Worm (Caenorhabditis elegans) whole organism, late embryonic: ENCODE results near the gene C18F10.7.

Experiments used
- F13H6.1 ChIP-seq: sonication (generic microtip); optimal IDR thresholded peaks from 2 replicates; lab custom pipeline; 2016; ENCODE audit warnings: missing genetic modification characterization, missing compliant biosample characterization
- K09A11.1 ChIP-seq: sonication (generic microtip); optimal IDR thresholded peaks from 2 replicates; lab custom pipeline; 2017; ENCODE audit warnings: antibody characterized with exemption, mild to moderate bottlenecking, missing genetic modification characterization, missing compliant biosample characterization; ENCODE audit not compliant: insufficient read depth
- ama-1 ChIP-seq: fragments of 150-350 bp; optimal IDR thresholded peaks from 2 replicates; lab custom pipeline; 2014
- ceh-14 ChIP-seq: sonication (generic microtip); optimal IDR thresholded peaks from 2 replicates; lab custom pipeline; 2016; ENCODE audit warnings: missing genotype, missing genetic modification characterization, missing compliant biosample characterization
- ceh-18 ChIP-seq: sonication (generic microtip); optimal IDR thresholded peaks from 2 replicates; lab custom pipeline; 2016; ENCODE audit warnings: missing genetic modification characterization, missing compliant biosample characterization
- ceh-19 ChIP-seq: fragments of 200-800 bp; sonication (Bioruptor generic); optimal IDR thresholded peaks from 2 replicates; lab custom pipeline; 2018; ENCODE audit warnings: mild to moderate bottlenecking, missing genetic modification characterization, missing compliant biosample characterization
- ceh-22 ChIP-seq: sonication (generic microtip); optimal IDR thresholded peaks from 2 replicates; lab custom pipeline; 2017; ENCODE audit warnings: missing biosample characterization, missing genetic modification characterization
- ceh-31 ChIP-seq: sonication (generic microtip); optimal IDR thresholded peaks from 2 replicates; lab custom pipeline; 2016; ENCODE audit warnings: missing genetic modification characterization, missing compliant biosample characterization
- ceh-48 ChIP-seq: sonication (generic microtip); optimal IDR thresholded peaks from 2 replicates; lab custom pipeline; 2016; ENCODE audit warnings: missing genetic modification characterization, inconsistent platforms, missing compliant biosample characterization
- che-1 ChIP-seq: sonication (generic microtip); optimal IDR thresholded peaks from 2 replicates; lab custom pipeline; 2016; ENCODE audit warnings: mild to moderate bottlenecking, missing genetic modification characterization, missing compliant biosample characterization
- dve-1 ChIP-seq: sonication (generic microtip); optimal IDR thresholded peaks from 2 replicates; lab custom pipeline; 2017; ENCODE audit warnings: antibody characterized with exemption, mild to moderate bottlenecking, missing genetic modification characterization, missing compliant biosample characterization
- elt-2 ChIP-seq: sonication (generic microtip); optimal IDR thresholded peaks from 2 replicates; lab custom pipeline; 2016; ENCODE audit warnings: missing genetic modification reagents, missing genetic modification characterization, missing compliant biosample characterization
- ets-4 ChIP-seq: sonication (generic microtip); optimal IDR thresholded peaks from 2 replicates; lab custom pipeline; 2016; ENCODE audit warnings: missing genetic modification characterization, missing compliant biosample characterization
- eyg-1 ChIP-seq: sonication (generic microtip); optimal IDR thresholded peaks from 2 replicates; lab custom pipeline; 2016; ENCODE audit warnings: missing genotype, missing genetic modification characterization, missing compliant biosample characterization
- fax-1 ChIP-seq: sonication (generic microtip); optimal IDR thresholded peaks from 2 replicates; lab custom pipeline; 2016; ENCODE audit warnings: missing genotype, missing genetic modification characterization, missing compliant biosample characterization
- fkh-10 ChIP-seq: fragments of 150-350 bp; optimal IDR thresholded peaks from 2 replicates; lab custom pipeline; 2014; ENCODE audit warnings: missing biosample characterization, missing genetic modification reagents, missing genetic modification characterization
- hlh-13 ChIP-seq: fragments of 200-800 bp; sonication (Bioruptor generic); optimal IDR thresholded peaks from 2 replicates; lab custom pipeline; 2018; ENCODE audit warnings: mild to moderate bottlenecking, missing genetic modification characterization, missing compliant biosample characterization
- hlh-15 ChIP-seq: sonication (generic microtip); optimal IDR thresholded peaks from 2 replicates; lab custom pipeline; 2016; ENCODE audit warnings: missing genetic modification characterization, missing compliant biosample characterization
- hlh-30 ChIP-seq: sonication (generic microtip); optimal IDR thresholded peaks from 2 replicates; lab custom pipeline; 2017; ENCODE audit warnings: antibody characterized with exemption, missing genetic modification characterization, missing compliant biosample characterization; ENCODE audit not compliant: insufficient read depth
- hlh-8 ChIP-seq: sonication (generic microtip); optimal IDR thresholded peaks from 2 replicates; lab custom pipeline; 2016; ENCODE audit warnings: missing genotype, missing genetic modification characterization, missing compliant biosample characterization
- lim-6 ChIP-seq: sonication (generic microtip); optimal IDR thresholded peaks from 2 replicates; lab custom pipeline; 2016; ENCODE audit warnings: missing genetic modification characterization, missing compliant biosample characterization
- nfya-1 ChIP-seq: sonication (generic microtip); optimal IDR thresholded peaks from 2 replicates; lab custom pipeline; 2017; ENCODE audit warnings: missing genetic modification characterization, mild to moderate bottlenecking, missing compliant biosample characterization, antibody characterized with exemption, moderate library complexity
- nhr-232 ChIP-seq: sonication (generic microtip); optimal IDR thresholded peaks from 2 replicates; lab custom pipeline; 2016; ENCODE audit warnings: missing genetic modification characterization, missing compliant biosample characterization
- npax-4 ChIP-seq: sonication (generic microtip); optimal IDR thresholded peaks from 2 replicates; lab custom pipeline; 2016; ENCODE audit warnings: missing genetic modification characterization, missing compliant biosample characterization
- odd-2 ChIP-seq: sonication (generic microtip); optimal IDR thresholded peaks from 2 replicates; lab custom pipeline; 2017; ENCODE audit warnings: antibody characterized with exemption, mild to moderate bottlenecking, missing genetic modification characterization, missing compliant biosample characterization
- pat-9 ChIP-seq: fragments of 200-800 bp; sonication (Bioruptor generic); optimal IDR thresholded peaks from 2 replicates; lab custom pipeline; 2018; ENCODE audit warnings: mild to moderate bottlenecking, missing genetic modification characterization, moderate library complexity, missing compliant biosample characterization
- pha-2 ChIP-seq: sonication (generic microtip); optimal IDR thresholded peaks from 2 replicates; lab custom pipeline; 2017; ENCODE audit warnings: mild to moderate bottlenecking, missing genetic modification characterization, missing compliant biosample characterization
- pqm-1 ChIP-seq: sonication (generic microtip); optimal IDR thresholded peaks from 2 replicates; lab custom pipeline; 2016; ENCODE audit warnings: missing genetic modification characterization, missing compliant biosample characterization
- ref-2 ChIP-seq: sonication (generic microtip); optimal IDR thresholded peaks from 2 replicates; lab custom pipeline; 2016; ENCODE audit warnings: missing genetic modification characterization, missing compliant biosample characterization
- sox-2 ChIP-seq: fragments of 200-800 bp; sonication (Bioruptor generic); IDR thresholded peaks from 2 replicates; pipeline ENCODE4 v1.3.6; 2022; ENCODE audit warnings: missing genetic modification reagents, missing genetic modification characterization, missing compliant biosample characterization
- sox-4 ChIP-seq: sonication (generic microtip); optimal IDR thresholded peaks from 2 replicates; lab custom pipeline; 2017; ENCODE audit warnings: mild to moderate bottlenecking, missing genetic modification characterization, inconsistent platforms, missing compliant biosample characterization
- tbx-2 ChIP-seq: sonication (generic microtip); optimal IDR thresholded peaks from 2 replicates; lab custom pipeline; 2016; ENCODE audit warnings: missing genetic modification characterization, missing compliant biosample characterization
- ttx-3 ChIP-seq: sonication (generic microtip); optimal IDR thresholded peaks from 2 replicates; lab custom pipeline; 2016; ENCODE audit warnings: missing genetic modification reagents, missing genetic modification characterization, missing compliant biosample characterization
- unc-3 ChIP-seq, 2 experiments: fragments of 200-800 bp in 1 of 2; sonication (Bioruptor generic) in 1 of 2; sonication (generic microtip) in 1 of 2; conservative IDR thresholded peaks in 1 of 2; optimal IDR thresholded peaks in 1 of 2; 2 replicates each; pipeline versions ENCODE4 v1.3.6 to Lab custom; 2016 to 2022; ENCODE audit warnings: missing compliant biosample characterization in 2 of 2, missing genetic modification characterization in 2 of 2, missing genetic modification reagents in 1 of 2
- unc-42 ChIP-seq: sonication (generic microtip); optimal IDR thresholded peaks from 2 replicates; lab custom pipeline; 2016; ENCODE audit warnings: missing genotype, missing genetic modification characterization, missing compliant biosample characterization
- unc-55 ChIP-seq: sonication (generic microtip); optimal IDR thresholded peaks from 2 replicates; lab custom pipeline; 2017; ENCODE audit warnings: missing biosample characterization, missing genetic modification reagents, missing genetic modification characterization
- unc-86 ChIP-seq: sonication (generic microtip); optimal IDR thresholded peaks from 2 replicates; lab custom pipeline; 2016; ENCODE audit warnings: missing genetic modification characterization, missing compliant biosample characterization

C18F10.7 gene

DNA sequence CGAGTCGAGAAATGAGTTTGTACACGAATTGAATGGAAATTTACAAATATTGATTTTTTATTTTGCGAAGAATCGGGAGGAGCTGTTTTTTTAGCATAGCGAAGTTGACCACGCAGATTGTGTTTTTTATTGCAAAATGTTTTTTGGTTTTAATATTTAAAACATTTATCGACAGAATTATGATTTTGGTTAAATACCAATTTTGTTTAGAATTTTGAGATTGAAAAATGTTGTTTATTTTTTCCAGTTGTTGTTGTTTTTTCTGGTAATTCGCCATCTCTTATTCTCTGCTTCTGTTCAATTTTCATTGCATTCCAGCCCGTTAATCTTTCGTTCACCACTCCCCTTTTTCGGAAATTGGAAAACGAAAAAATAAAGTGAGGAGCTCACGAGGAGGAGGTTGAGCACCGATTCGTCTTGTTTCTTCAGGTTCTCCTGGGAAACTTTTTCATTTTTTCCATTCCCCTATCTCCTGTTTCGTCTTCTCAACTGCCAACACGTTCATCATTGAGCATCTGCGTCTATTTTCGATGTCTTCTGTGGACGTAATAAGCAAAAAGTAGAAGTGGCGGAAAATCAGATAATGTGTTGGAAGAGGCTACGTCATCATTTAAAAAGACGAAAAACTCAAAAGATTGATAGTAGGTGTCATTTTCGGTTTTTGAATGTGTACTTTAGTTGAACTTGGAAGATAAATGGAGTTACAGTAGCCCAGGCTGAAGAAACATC, 18.0 kb upstream of the C18F10.7 start, which contains the start of gene F47D12.7:
Gene F47D12.7 (minus strand): TSS at position 51 of the 729 bp plus-strand sequence.
- TF ChIP-seq ets-4 (no peak), dve-1 (tag; lab: Kevin White, UChicago) (no peak), ceh-31 (no peak), che-1 (tag; lab: Kevin White, UChicago) (no peak), elt-2 (tag; lab: Kevin White, UChicago) (no peak), hlh-30 (no peak), unc-86 (no peak), ttx-3 (tag; lab: Kevin White, UChicago) (no peak), ama-1 (lab: Kevin White, UChicago) (no peak), eyg-1 (tag; lab: Kevin White, UChicago) (no peak), pha-2 (tag; lab: Kevin White, UChicago) (no peak), ceh-19 (no peak), tbx-2 (tag; lab: Kevin White, UChicago) (no peak), pat-9 (tag; lab: Kevin White, UChicago) (no peak), K09A11.1 (no peak), unc-55 (GFP tag; lab: Kevin White, UChicago) (no peak), hlh-15 (no peak)

DNA sequence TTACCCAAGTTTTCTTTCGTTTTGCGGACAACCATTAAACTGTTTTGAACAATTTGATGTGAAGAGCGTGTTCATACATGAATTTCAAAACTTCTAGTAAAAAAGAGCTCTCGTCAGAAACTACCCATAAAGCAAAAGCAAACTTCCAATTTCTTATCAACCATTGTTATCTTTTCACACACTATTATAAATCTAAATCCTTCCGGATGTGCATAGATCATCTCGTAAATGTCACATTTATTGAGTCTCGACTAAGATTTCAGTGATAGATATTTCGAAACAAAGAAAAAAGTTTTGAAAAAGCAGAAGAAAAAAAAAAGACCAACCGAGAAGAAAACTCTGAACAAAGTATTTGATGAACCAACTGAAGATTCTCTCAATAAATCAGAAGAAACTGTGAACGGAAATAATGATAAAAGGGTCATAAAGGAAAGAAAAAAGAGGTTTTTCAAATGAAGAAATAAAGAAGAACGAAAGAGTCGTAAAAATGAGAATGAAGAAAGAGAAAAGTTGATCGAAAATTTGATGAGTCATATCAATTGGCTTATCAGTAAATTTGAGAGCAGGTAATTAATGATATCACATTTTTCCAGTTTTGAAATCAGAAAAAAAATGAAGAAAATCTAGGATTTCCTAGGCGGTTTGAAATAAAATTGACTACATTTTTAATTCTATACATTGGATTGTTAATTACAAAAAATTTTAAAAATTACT, 12.5 kb upstream of the C18F10.7 start:
- TF ChIP-seq fax-1 (no peak), lim-6 (tag; lab: Kevin White, UChicago) (no peak), F13H6.1 (tag; lab: Kevin White, UChicago) (no peak), fkh-10 (GFP tag; lab: Kevin White, UChicago) (no peak), nfya-1 (tag; lab: Kevin White, UChicago) (no peak), ceh-22 (tag; lab: Kevin White, UChicago) (no peak), che-1 (tag; lab: Kevin White, UChicago) (no peak), odd-2 (tag; lab: Kevin White, UChicago) (no peak), tbx-2 (tag; lab: Kevin White, UChicago) (no peak), npax-4 (tag; lab: Kevin White, UChicago) (no peak), ama-1 (lab: Kevin White, UChicago) (no peak), pqm-1 (tag; lab: Kevin White, UChicago) (no peak), unc-3 (GFP tag; conservative IDR thresholded peaks at IDR 0.05; lab: Robert Waterston, UW) (no peak), unc-3 (tag; optimal IDR thresholded peaks at IDR 0.05; lab: Kevin White, UChicago) (no peak)

DNA sequence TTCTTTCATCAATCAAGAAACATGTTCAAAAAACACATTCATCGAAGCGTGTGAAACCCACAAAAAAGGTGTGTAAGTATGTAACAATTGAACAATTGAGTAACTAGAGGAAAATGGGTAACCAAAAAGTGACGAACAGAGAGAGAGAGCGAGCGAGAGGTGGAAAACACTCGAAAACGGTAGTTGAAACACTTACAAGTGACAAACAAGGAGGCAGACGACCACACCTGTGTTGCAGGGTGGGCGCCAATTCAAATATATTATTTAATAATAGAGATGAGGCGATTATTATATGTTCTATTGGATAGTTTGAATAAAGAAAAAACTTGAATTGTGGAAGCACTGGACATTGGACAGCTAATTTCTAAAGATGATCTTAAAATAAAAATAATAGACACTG, 11.2 kb upstream of the C18F10.7 start:
- TF ChIP-seq ceh-18 (tag; lab: Kevin White, UChicago) (no peak), ceh-14 (tag; lab: Kevin White, UChicago) (no peak), ceh-19 (no peak), nhr-232 (no peak), ets-4 (no peak), unc-42 (no peak), nfya-1 (tag; lab: Kevin White, UChicago) (no peak)
- TF ChIP-seq, all 69 proteins: peak for 0

DNA sequence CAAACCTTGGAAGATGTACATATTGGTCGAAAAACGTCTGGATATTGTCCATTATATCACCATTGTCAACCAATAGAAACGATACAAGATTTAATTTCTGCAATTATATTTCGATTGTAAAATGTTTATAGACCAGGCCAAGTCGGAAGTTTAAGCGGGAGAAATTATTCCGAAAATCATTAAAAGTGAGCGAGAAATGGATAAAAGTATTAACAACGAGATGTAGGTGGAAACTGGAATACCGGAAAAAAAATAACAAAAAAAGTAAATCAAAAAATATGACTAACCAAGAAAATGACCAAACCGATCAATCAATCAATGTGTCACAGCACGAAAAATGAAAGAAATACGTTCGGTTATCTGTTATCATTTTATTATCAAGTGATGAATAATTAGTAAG, 9.0 kb upstream of the C18F10.7 start, which contains the start of gene F47D12.6:
Gene F47D12.6 (minus strand): TSS at position 101 of the 400 bp plus-strand sequence.
- TF ChIP-seq lim-6 (tag; lab: Kevin White, UChicago) (no peak), hlh-13 (GFP tag; lab: Kevin White, UChicago) (no peak)

DNA sequence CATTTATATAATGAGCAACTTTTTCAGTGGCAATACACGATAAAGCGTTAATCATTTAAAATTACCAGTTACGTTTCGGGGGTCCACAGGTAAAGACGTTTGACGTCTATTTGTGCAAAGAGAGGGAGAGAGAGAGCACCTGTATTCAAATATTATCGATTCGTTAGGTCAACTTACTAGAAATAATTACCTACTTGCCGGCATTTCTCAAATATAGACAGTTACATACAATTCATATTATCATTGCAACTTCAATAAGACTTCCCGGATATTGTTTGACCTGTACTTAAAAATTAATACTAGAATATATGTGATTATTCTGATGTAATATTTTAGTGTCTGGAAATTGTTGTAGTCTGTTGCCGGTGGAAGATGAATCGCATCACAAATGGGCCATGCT, 7.7 kb upstream of the C18F10.7 start, which contains the start of gene gadr-3:
Gene gadr-3 (minus strand): TSS at position 101 of the 400 bp plus-strand sequence.
- TF ChIP-seq ref-2 (tag; lab: Kevin White, UChicago) (no peak), che-1 (tag; lab: Kevin White, UChicago) (no peak), ceh-48 (no peak), nfya-1 (tag; lab: Kevin White, UChicago) (no peak), lim-6 (tag; lab: Kevin White, UChicago) (no peak), pat-9 (tag; lab: Kevin White, UChicago) (no peak), hlh-8 (no peak), ets-4 (no peak), sox-4 (tag; lab: Kevin White, UChicago) (no peak), ttx-3 (tag; lab: Kevin White, UChicago) (no peak), sox-2 (GFP tag; lab: Robert Waterston, UW) (no peak), fkh-10 (GFP tag; lab: Kevin White, UChicago) (no peak)
